Worm (Caenorhabditis elegans) whole organism, L1 larva: ENCODE measurements around the gene Y38H8A.4.

Source experiments
- lsy-2 ChIP-seq, 2 experiments: fragments of 150-350 bp; optimal IDR thresholded peaks; 2 replicates each; lab custom pipeline; 2014; ENCODE audit warnings: missing biosample characterization in 2 of 2, missing genetic modification characterization in 2 of 2
- nhr-12 ChIP-seq: sonication (generic microtip); optimal IDR thresholded peaks from 2 replicates; lab custom pipeline; 2017; ENCODE audit warnings: missing biosample characterization, missing genetic modification characterization
- unc-62 ChIP-seq: fragments of 150-350 bp; optimal IDR thresholded peaks from 2 replicates; lab custom pipeline; 2014; ENCODE audit warnings: missing biosample characterization, missing genetic modification reagents, missing genetic modification characterization

ce11 chrIV:13505144-13505543, 33.0 kb upstream of the Y38H8A.4 start, which contains the start of gene seld-1:
- TF ChIP-seq unc-62 (no peak), lsy-2 (tag; optimal IDR thresholded peaks at IDR 0.05; lab: Kevin White, UChicago) (no peak), nhr-12 (no peak)
